Fruit fly (Drosophila melanogaster): Measurements from ENCODE around the gene BI-1.

The BI-1 gene

DNA sequence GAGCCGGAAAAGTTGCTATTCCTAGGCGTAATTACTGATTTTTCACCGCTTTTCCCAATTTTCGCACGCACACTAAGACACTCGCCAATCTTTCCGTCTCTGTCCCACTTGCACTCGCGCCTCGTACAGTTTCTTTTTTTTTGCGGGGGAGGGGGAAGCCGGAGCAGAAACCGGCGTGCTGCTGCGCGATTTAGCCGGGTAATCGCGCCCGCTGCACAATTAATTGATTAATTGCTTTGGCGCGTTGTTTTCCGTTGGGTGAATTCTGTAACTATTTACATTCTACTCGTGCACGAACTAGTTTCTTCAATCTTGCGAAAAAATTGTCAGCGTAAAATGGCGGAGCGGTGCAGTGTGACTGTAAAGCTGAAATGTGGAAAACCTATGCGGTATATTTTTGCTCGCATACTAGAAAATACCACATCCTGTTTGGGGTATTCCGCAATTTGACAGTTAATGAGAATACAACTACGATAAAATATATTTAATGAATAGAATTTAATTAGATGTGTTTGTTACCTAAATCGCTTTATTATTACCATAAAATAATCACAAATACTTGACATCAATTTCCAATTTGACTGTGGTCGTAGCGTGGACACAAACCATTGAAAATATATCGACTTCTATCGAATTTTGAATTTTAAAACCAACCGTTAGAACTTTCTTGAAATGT, 6.5 kb upstream of the BI-1 start, which contains the start of gene Cpsf6 (continued):
- TF ChIP-seq CG4328 (GFP tag; optimal IDR thresholded peaks at IDR 0.05) (peak; percentile 42), CG4360 (GFP tag; IDR thresholded peaks at IDR 0.05) (no peak), ase (GFP tag; IDR thresholded peaks at IDR 0.05) (peak; percentile 63; the same call in 2 of the 3 replicates), usp (GFP tag; optimal IDR thresholded peaks at IDR 0.05) (no peak), MESR4 (GFP tag; optimal IDR thresholded peaks at IDR 0.05) (peak; percentile 90), gcm (GFP tag; optimal IDR thresholded peaks at IDR 0.05) (no peak), da (GFP tag; optimal IDR thresholded peaks at IDR 0.05) (no peak), CG1529 (GFP tag; optimal IDR thresholded peaks at IDR 0.05) (peak; percentile 3), nerfin-2 (GFP tag; IDR thresholded peaks at IDR 0.05; ENCODE audit: partially characterized antibody) (0 out of 2 replicates have a peak, but pooled peaks have one; percentile 18), CG12391 (tag; optimal IDR thresholded peaks at IDR 0.05) (peak; percentile 87), Kr (GFP tag; optimal IDR thresholded peaks at IDR 0.05) (no peak), Dbx (GFP tag; IDR thresholded peaks at IDR 0.05) (0 out of 3 replicates have a peak, but pooled peaks have one; percentile 51), YL-1 (GFP tag; optimal IDR thresholded peaks at IDR 0.05) (peak; percentile 89), Asciz (GFP tag; optimal IDR thresholded peaks at IDR 0.05) (no peak), Atf-2 (GFP tag; optimal IDR thresholded peaks at IDR 0.05) (no peak), CG12744 (GFP tag; optimal IDR thresholded peaks at IDR 0.05) (no peak), CG18599 (GFP tag; optimal IDR thresholded peaks at IDR 0.05) (peak; percentile 38), CG2889 (GFP tag; IDR thresholded peaks at IDR 0.05) (0 out of 3 replicates have a peak, but pooled peaks have one; percentile 47), Mrtf (GFP tag; IDR thresholded peaks at IDR 0.05) (no peak; the same call in 2 of the 3 replicates), CG30020 (tag; optimal IDR thresholded peaks at IDR 0.05) (peak; percentile 64), Mad (GFP tag; optimal IDR thresholded peaks at IDR 0.05) (peak; percentile 47), sens-2 (GFP tag; IDR thresholded peaks at IDR 0.05) (peak; percentile 68), CG12071 (GFP tag; optimal IDR thresholded peaks at IDR 0.05) (no peak), ranshi (GFP tag; IDR thresholded peaks at IDR 0.05) (no peak; the same call in 1 of the 2 replicates), Med (GFP tag) (peak; percentile 50), Ets65A (GFP tag) (peak; percentile 91), CTCF (GFP tag; optimal IDR thresholded peaks at IDR 0.05) (peak; percentile 4), CG5245 (GFP tag; optimal IDR thresholded peaks at IDR 0.05) (peak; percentile 25), CG14860 (GFP tag; IDR thresholded peaks at IDR 0.05; ENCODE audit: partially characterized antibody) (no peak), Bdp1 (GFP tag; optimal IDR thresholded peaks at IDR 0.05) (peak; percentile 29), hb (GFP tag; IDR thresholded peaks at IDR 0.05; ENCODE audit: partially characterized antibody) (no peak), CG8944 (GFP tag; optimal IDR thresholded peaks at IDR 0.05) (peak; percentile 6), CG12104 (GFP tag; optimal IDR thresholded peaks at IDR 0.05) (peak; percentile 47), CG16779 (GFP tag; IDR thresholded peaks at IDR 0.05) (no peak; the same call in 1 of the 2 replicates), CG43689 (GFP tag; IDR thresholded peaks at IDR 0.05) (no peak), CG17328 (GFP tag; IDR thresholded peaks at IDR 0.05) (peak; percentile 76), trh (GFP tag; optimal IDR thresholded peaks at IDR 0.05) (no peak), CG34224 (GFP tag; IDR thresholded peaks at IDR 0.05; ENCODE audit: partially characterized antibody) (peak; percentile 36; the same call in 1 of the 3 replicates), CG6175 (GFP tag; IDR thresholded peaks at IDR 0.05) (no peak), CG2678 (tag; optimal IDR thresholded peaks at IDR 0.05) (peak; percentile 68), Ada2b (GFP tag; IDR thresholded peaks at IDR 0.05) (peak; percentile 67), CG8924 (tag; optimal IDR thresholded peaks at IDR 0.05) (peak; percentile 66), CG12659 (GFP tag; optimal IDR thresholded peaks at IDR 0.05) (peak; percentile 60), dmrt11E (tag; optimal IDR thresholded peaks at IDR 0.05) (peak; percentile 66), CG16863 (GFP tag; optimal IDR thresholded peaks at IDR 0.05) (peak; percentile 17), CG9215 (GFP tag; IDR thresholded peaks at IDR 0.05) (peak; percentile 44; the same call in 1 of the 2 replicates), CG12769 (tag; optimal IDR thresholded peaks at IDR 0.05) (peak; percentile 78), pum (GFP tag; optimal IDR thresholded peaks at IDR 0.05) (no peak), CG9437 (GFP tag; optimal IDR thresholded peaks at IDR 0.05) (peak; percentile 6), CG10959 (GFP tag; IDR thresholded peaks at IDR 0.05) (no peak)
